Worm (Caenorhabditis elegans) whole organism, L2 larva: ENCODE results near the gene nstp-6.
A peak's percentile ranks its signal among the peaks of the same experiment; 100 is the strongest.

Experiments
- dmd-4 ChIP-seq: sonication (generic microtip); optimal IDR thresholded peaks from 2 replicates; lab custom pipeline; 2017; ENCODE audit warnings: missing biosample characterization, missing genetic modification characterization
- egl-27 ChIP-seq: sonication (generic microtip); optimal IDR thresholded peaks from 3 replicates; lab custom pipeline; 2017; ENCODE audit warnings: missing biosample characterization, missing genetic modification reagents, missing genetic modification characterization
- elt-3 ChIP-seq: sonication (generic microtip); optimal IDR thresholded peaks from 2 replicates; lab custom pipeline; 2017; ENCODE audit warnings: missing biosample characterization, missing genetic modification characterization
- lin-13 ChIP-seq: fragments of 150-350 bp; optimal IDR thresholded peaks from 2 replicates; lab custom pipeline; 2014; ENCODE audit warnings: missing biosample characterization, missing genetic modification reagents, missing genetic modification characterization
- lin-39 ChIP-seq: fragments of 150-350 bp; optimal IDR thresholded peaks from 2 replicates; lab custom pipeline; 2014; ENCODE audit warnings: missing biosample characterization, missing genetic modification reagents, missing genetic modification characterization
- nhr-10 ChIP-seq: sonication (generic microtip); optimal IDR thresholded peaks from 2 replicates; lab custom pipeline; 2017; ENCODE audit warnings: missing biosample characterization, missing genetic modification characterization
- nhr-23 ChIP-seq: fragments of 150-350 bp; optimal IDR thresholded peaks from 2 replicates; lab custom pipeline; 2014; ENCODE audit warnings: missing biosample characterization, missing genetic modification reagents, missing genetic modification characterization
- nhr-6 ChIP-seq: fragments of 150-350 bp; optimal IDR thresholded peaks from 2 replicates; lab custom pipeline; 2014; ENCODE audit warnings: missing biosample characterization, missing genetic modification characterization
- unc-39 ChIP-seq: fragments of 150-350 bp; optimal IDR thresholded peaks from 2 replicates; lab custom pipeline; 2014; ENCODE audit warnings: missing biosample characterization, missing genetic modification characterization
- zag-1 ChIP-seq: fragments of 150-350 bp; optimal IDR thresholded peaks from 2 replicates; lab custom pipeline; 2014; ENCODE audit warnings: missing biosample characterization, missing genetic modification characterization
- ztf-11 ChIP-seq: sonication (generic microtip); optimal IDR thresholded peaks from 2 replicates; lab custom pipeline; 2017; ENCODE audit warnings: missing biosample characterization, missing genetic modification characterization
- ztf-4 ChIP-seq: fragments of 150-350 bp; optimal IDR thresholded peaks from 2 replicates; lab custom pipeline; 2014; ENCODE audit warnings: missing biosample characterization, missing genetic modification characterization

ce11 chrIV:3524584-3525020, 22.8 kb downstream of the nstp-6 start:
- TF ChIP-seq nhr-10 (no peak), elt-3 (tag; lab: Kevin White, UChicago) (no peak), nhr-23 (no peak), unc-39 (tag; lab: Kevin White, UChicago) (no peak), egl-27 (tag; lab: Kevin White, UChicago) (no peak), ztf-4 (tag; lab: Kevin White, UChicago) (no peak), lin-39 (no peak), dmd-4 (tag; lab: Kevin White, UChicago) (no peak), ztf-11 (no peak), lin-13 (GFP tag; lab: Kevin White, UChicago) (peak; percentile 27), nhr-6 (no peak), zag-1 (tag; lab: Kevin White, UChicago) (no peak)
